Worm (Caenorhabditis elegans) whole organism, young adult: ENCODE data around the gene C06A1.7.

ENCODE experiments used
- D2030.7 ChIP-seq: fragments of 200-800 bp; sonication (Bioruptor generic); IDR thresholded peaks from 2 replicates; pipeline ENCODE4 v1.3.6; 2022; ENCODE audit warnings: missing genetic modification reagents, missing genetic modification characterization, missing compliant biosample characterization
- F39B2.1 ChIP-seq: fragments of 200-800 bp; sonication (Bioruptor generic); IDR thresholded peaks from 2 replicates; pipeline ENCODE4 v1.3.6; 2022; ENCODE audit warnings: missing genetic modification reagents, missing genetic modification characterization, missing compliant biosample characterization
- F49E8.2 ChIP-seq: sonication (generic microtip); optimal IDR thresholded peaks from 3 replicates; lab custom pipeline; 2017; ENCODE audit warnings: missing genetic modification characterization, mild to moderate bottlenecking, missing compliant biosample characterization, antibody characterized with exemption, moderate library complexity; ENCODE audit not compliant: insufficient read depth
- F52B5.7 ChIP-seq: sonication (generic microtip); optimal IDR thresholded peaks from 2 replicates; lab custom pipeline; 2016; ENCODE audit warnings: mild to moderate bottlenecking, missing genetic modification characterization, missing compliant biosample characterization
- F55B11.4 ChIP-seq: sonication (generic microtip); optimal IDR thresholded peaks from 2 replicates; lab custom pipeline; 2016; ENCODE audit warnings: missing compliant biosample characterization, missing genetic modification characterization, borderline replicate concordance; ENCODE audit not compliant: insufficient read depth
- T07F8.4 ChIP-seq: sonication (generic microtip); optimal IDR thresholded peaks from 2 replicates; lab custom pipeline; 2016; ENCODE audit warnings: mild to moderate bottlenecking, missing genetic modification characterization, moderate library complexity, missing compliant biosample characterization
- Y53G8AR.9 ChIP-seq: fragments of 200-800 bp; sonication (Bioruptor generic); conservative IDR thresholded peaks from 2 replicates; pipeline ENCODE4 v1.3.6; 2022; ENCODE audit warnings: missing genetic modification reagents, missing genetic modification characterization, missing compliant biosample characterization
- Y79H2A.3 ChIP-seq: fragments of 200-800 bp; sonication (Bioruptor generic); conservative IDR thresholded peaks from 2 replicates; pipeline ENCODE4 v1.3.6; 2022; ENCODE audit warnings: missing genetic modification reagents, missing genetic modification characterization, missing compliant biosample characterization
- ama-1 ChIP-seq, 3 experiments: fragments of 150-350 bp in 1 of 3; sonication (generic microtip) in 2 of 3; optimal IDR thresholded peaks; 2 replicates each; lab custom pipeline; 2014 to 2018; ENCODE audit warnings: missing biosample characterization in 2 of 3, missing genetic modification characterization in 2 of 3, missing genetic modification reagents in 2 of 3
- aptf-3 ChIP-seq: fragments of 200-800 bp; sonication (Bioruptor generic); IDR thresholded peaks from 2 replicates; pipeline ENCODE4 v1.3.6; 2022; ENCODE audit warnings: missing genetic modification characterization, missing compliant biosample characterization
- atf-7 ChIP-seq: sonication (generic microtip); optimal IDR thresholded peaks from 2 replicates; lab custom pipeline; 2017; ENCODE audit warnings: mild to moderate bottlenecking, missing genetic modification characterization, missing compliant biosample characterization
- attf-6 ChIP-seq: fragments of 200-800 bp; sonication (Bioruptor generic); IDR thresholded peaks from 2 replicates; pipeline ENCODE4 v1.3.6; 2022; ENCODE audit warnings: missing genetic modification reagents, missing genetic modification characterization, missing compliant biosample characterization
- cebp-1 ChIP-seq, 2 experiments: fragments of 200-800 bp in 1 of 2; sonication (Bioruptor generic) in 1 of 2; sonication (generic microtip) in 1 of 2; IDR thresholded peaks in 1 of 2; optimal IDR thresholded peaks in 1 of 2; 2 replicates each; pipeline versions ENCODE4 v1.3.6 to Lab custom; 2017 to 2022; ENCODE audit warnings: missing compliant biosample characterization in 2 of 2, missing genetic modification characterization in 2 of 2, mild to moderate bottlenecking in 1 of 2, missing genetic modification reagents in 1 of 2, moderate library complexity in 1 of 2
- cebp-2 ChIP-seq: fragments of 200-800 bp; sonication (Bioruptor generic); IDR thresholded peaks from 2 replicates; pipeline ENCODE4 v1.3.6; 2022; ENCODE audit warnings: missing genetic modification characterization, missing compliant biosample characterization
- ceh-100 ChIP-seq: fragments of 200-800 bp; sonication (Bioruptor generic); IDR thresholded peaks from 2 replicates; pipeline ENCODE4 v1.3.6; 2022; ENCODE audit warnings: missing genetic modification reagents, missing genetic modification characterization, missing compliant biosample characterization
- chd-7 ChIP-seq: sonication (generic microtip); optimal IDR thresholded peaks from 2 replicates; lab custom pipeline; 2016; ENCODE audit warnings: mild to moderate bottlenecking, missing genetic modification characterization, moderate library complexity, missing compliant biosample characterization
- egl-44 ChIP-seq: fragments of 200-800 bp; sonication (Bioruptor generic); IDR thresholded peaks from 2 replicates; pipeline ENCODE4 v1.3.6; 2022; ENCODE audit warnings: missing genetic modification reagents, missing genetic modification characterization, missing compliant biosample characterization
- ekl-4 ChIP-seq: fragments of 200-800 bp; sonication (Bioruptor generic); IDR thresholded peaks from 2 replicates; pipeline ENCODE4 v1.3.6; 2022; ENCODE audit warnings: missing genetic modification reagents, missing genetic modification characterization, missing compliant biosample characterization
- ets-4 ChIP-seq: fragments of 200-800 bp; sonication (Bioruptor generic); optimal IDR thresholded peaks from 2 replicates; lab custom pipeline; 2018; ENCODE audit warnings: mild to moderate bottlenecking, missing genetic modification characterization, missing compliant biosample characterization
- hmg-1.2 ChIP-seq: fragments of 200-800 bp; sonication (Bioruptor generic); IDR thresholded peaks from 2 replicates; pipeline ENCODE4 v1.3.6; 2022; ENCODE audit warnings: missing genetic modification reagents, missing genetic modification characterization, missing compliant biosample characterization
- hrde-1 ChIP-seq: sonication (generic microtip); optimal IDR thresholded peaks from 2 replicates; lab custom pipeline; 2016; ENCODE audit warnings: missing genetic modification characterization, mild to moderate bottlenecking, missing compliant biosample characterization, moderate library complexity, missing genotype, missing genetic modification reagents, borderline replicate concordance
- lag-1 ChIP-seq: fragments of 200-800 bp; sonication (Bioruptor generic); IDR thresholded peaks from 2 replicates; pipeline ENCODE4 v1.3.6; 2022; ENCODE audit warnings: missing genetic modification reagents, missing genetic modification characterization, missing compliant biosample characterization
- lin-40 ChIP-seq: sonication (generic microtip); optimal IDR thresholded peaks from 2 replicates; lab custom pipeline; 2016; ENCODE audit warnings: missing genetic modification characterization, mild to moderate bottlenecking, missing compliant biosample characterization, missing genotype, missing genetic modification reagents
- lin-54 ChIP-seq: fragments of 200-800 bp; sonication (Bioruptor generic); optimal IDR thresholded peaks from 2 replicates; lab custom pipeline; 2018; ENCODE audit warnings: mild to moderate bottlenecking, missing genetic modification characterization, missing compliant biosample characterization
- madf-10 ChIP-seq: sonication (generic microtip); optimal IDR thresholded peaks from 2 replicates; lab custom pipeline; 2016; ENCODE audit warnings: mild to moderate bottlenecking, missing genetic modification characterization, missing compliant biosample characterization
- madf-3 ChIP-seq: fragments of 200-800 bp; sonication (Bioruptor generic); IDR thresholded peaks from 2 replicates; pipeline ENCODE4 v1.3.6; 2022; ENCODE audit warnings: missing genetic modification reagents, missing genetic modification characterization, missing compliant biosample characterization
- madf-8 ChIP-seq: fragments of 200-800 bp; sonication (Bioruptor generic); conservative IDR thresholded peaks from 2 replicates; pipeline ENCODE4 v1.3.6; 2022; ENCODE audit warnings: missing genetic modification reagents, missing genetic modification characterization, missing compliant biosample characterization
- mcd-1 ChIP-seq: fragments of 200-800 bp; sonication (Bioruptor generic); IDR thresholded peaks from 2 replicates; pipeline ENCODE4 v1.3.6; 2022; ENCODE audit warnings: missing genetic modification reagents, missing genetic modification characterization, missing compliant biosample characterization
- nfya-1 ChIP-seq: sonication (generic microtip); optimal IDR thresholded peaks from 2 replicates; lab custom pipeline; 2017; ENCODE audit warnings: antibody characterized with exemption, missing compliant biosample characterization, missing genetic modification characterization, borderline replicate concordance; ENCODE audit not compliant: insufficient read depth
- nfyb-1 ChIP-seq: fragments of 200-800 bp; sonication (Bioruptor generic); IDR thresholded peaks from 2 replicates; pipeline ENCODE4 v1.3.6; 2022; ENCODE audit warnings: missing genetic modification reagents, missing genetic modification characterization, missing compliant biosample characterization
- pbrm-1 ChIP-seq: fragments of 200-800 bp; sonication (Bioruptor generic); IDR thresholded peaks from 2 replicates; pipeline ENCODE4 v1.3.6; 2022; ENCODE audit warnings: missing genetic modification reagents, missing genetic modification characterization, missing compliant biosample characterization
- rec-8 ChIP-seq, 2 experiments: sonication (generic microtip); optimal IDR thresholded peaks; 2 replicates each; lab custom pipeline; 2016; ENCODE audit warnings: mild to moderate bottlenecking in 2 of 2, missing genetic modification characterization in 2 of 2, missing genetic modification reagents in 2 of 2, missing genotype in 2 of 2, missing biosample characterization in 1 of 2, missing compliant biosample characterization in 1 of 2, moderate library complexity in 1 of 2
- rpc-1 ChIP-seq, 2 experiments: fragments of 150-350 bp in 1 of 2; sonication (generic microtip) in 1 of 2; optimal IDR thresholded peaks; 2 replicates each; lab custom pipeline; 2014 to 2018; ENCODE audit warnings: missing biosample characterization in 1 of 2, missing genetic modification characterization in 1 of 2, missing genetic modification reagents in 1 of 2, missing genotype in 1 of 2
- snpc-1.1 ChIP-seq: sonication (generic microtip); optimal IDR thresholded peaks from 2 replicates; lab custom pipeline; 2017; ENCODE audit warnings: missing genetic modification characterization, mild to moderate bottlenecking, missing compliant biosample characterization, antibody characterized with exemption, moderate library complexity, missing genotype, missing genetic modification reagents; ENCODE audit not compliant: insufficient read depth
- tbp1 ChIP-seq: fragments of 200-800 bp; sonication (Bioruptor generic); optimal IDR thresholded peaks from 2 replicates; lab custom pipeline; 2018; ENCODE audit warnings: mild to moderate bottlenecking, missing genetic modification characterization, missing compliant biosample characterization
- tbx-9 ChIP-seq: sonication (generic microtip); optimal IDR thresholded peaks from 2 replicates; lab custom pipeline; 2016; ENCODE audit warnings: borderline replicate concordance, missing genetic modification characterization, inconsistent platforms, missing compliant biosample characterization
- xnd-1 ChIP-seq: sonication (generic microtip); optimal IDR thresholded peaks from 2 replicates; lab custom pipeline; 2016; ENCODE audit warnings: missing genotype, missing genetic modification reagents, missing genetic modification characterization, missing compliant biosample characterization
- zim-3 ChIP-seq: sonication (generic microtip); optimal IDR thresholded peaks from 2 replicates; lab custom pipeline; 2017; ENCODE audit warnings: mild to moderate bottlenecking, missing genetic modification characterization, moderate library complexity, missing compliant biosample characterization
- ztf-25 ChIP-seq: fragments of 200-800 bp; sonication (Bioruptor generic); IDR thresholded peaks from 2 replicates; pipeline ENCODE4 v1.3.6; 2022; ENCODE audit warnings: missing genetic modification reagents, missing genetic modification characterization, missing compliant biosample characterization
- ztf-26 ChIP-seq: sonication (generic microtip); optimal IDR thresholded peaks from 2 replicates; lab custom pipeline; 2017; ENCODE audit warnings: missing genetic modification characterization, missing compliant biosample characterization
- ztf-3 ChIP-seq: fragments of 200-800 bp; sonication (Bioruptor generic); optimal IDR thresholded peaks from 2 replicates; lab custom pipeline; 2018; ENCODE audit warnings: mild to moderate bottlenecking, missing genetic modification characterization, missing compliant biosample characterization

The C06A1.7 gene

ce11 chrII:10547311-10547710 lies 17.4 kb upstream of the C06A1.7 start (continued):
- TF ChIP-seq rec-8 (tag; optimal IDR thresholded peaks at IDR 0.05; lab: Kevin White, UChicago) (no peak), ekl-4 (GFP tag; lab: Robert Waterston, UW) (peak; percentile 50; the same call in 1 of the 2 replicates), F39B2.1 (peak; percentile 6; the same call in 1 of the 2 replicates), hmg-1.2 (peak; percentile 21; the same call in 1 of the 2 replicates), F49E8.2 (no peak), chd-7 (tag; lab: Kevin White, UChicago) (peak; percentile 51), F52B5.7 (peak; percentile 85), T07F8.4 (tag; lab: Kevin White, UChicago) (peak; percentile 6), hrde-1 (tag; lab: Kevin White, UChicago) (no peak), ztf-3 (peak; percentile 35), egl-44 (GFP tag; lab: Robert Waterston, UW) (peak; percentile 19; the same call in 1 of the 2 replicates), mcd-1 (GFP tag; lab: Robert Waterston, UW) (peak; percentile 51), cebp-1 (GFP tag; IDR thresholded peaks at IDR 0.05; lab: Robert Waterston, UW) (no peak), cebp-1 (tag; optimal IDR thresholded peaks at IDR 0.05; lab: Kevin White, UChicago) (peak; percentile 41), nfya-1 (tag; lab: Kevin White, UChicago) (no peak), snpc-1.1 (no peak), madf-8 (GFP tag; lab: Robert Waterston, UW) (no peak), Y53G8AR.9 (0 out of 2 replicates have a peak, but pooled peaks have one; percentile 12), ztf-26 (tag; lab: Kevin White, UChicago) (peak; percentile 80), lag-1 (GFP tag; lab: Robert Waterston, UW) (no peak), madf-10 (tag; lab: Kevin White, UChicago) (peak; percentile 5), nfyb-1 (peak; percentile 70)

- peak; percentile 15 for TF ChIP-seq zim-3 (tag; lab: Kevin White, UChicago)
- peak; percentile 94 for TF ChIP-seq ama-1 (optimal IDR thresholded peaks at IDR 0.05; lab: Kevin White, UChicago)
- peak in 1 of 2 experiments; percentile 9 for TF ChIP-seq ama-1 (GFP tag; optimal IDR thresholded peaks at IDR 0.05; lab: Kevin White, UChicago)
- no peak for TF ChIP-seq aptf-3 (GFP tag; lab: Robert Waterston, UW)
- TF ChIP-seq pbrm-1 (GFP tag; lab: Robert Waterston, UW): no peak
- no peak for TF ChIP-seq madf-3 (GFP tag; lab: Robert Waterston, UW)
- 0 out of 2 replicates have a peak, but pooled peaks have one; percentile 9 for TF ChIP-seq ceh-100 (GFP tag; lab: Robert Waterston, UW)
- peak; percentile 59 for TF ChIP-seq ets-4
- no peak for TF ChIP-seq tbx-9 (tag; lab: Kevin White, UChicago)
- no peak for TF ChIP-seq D2030.7
- no peak for TF ChIP-seq atf-7
- TF ChIP-seq xnd-1 (tag; lab: Kevin White, UChicago): no peak
- no peak for TF ChIP-seq lin-40 (tag; lab: Kevin White, UChicago)
- TF ChIP-seq hmg-1.2: peak; percentile 24; the same call in 1 of the 2 replicates
- no peak for TF ChIP-seq madf-8 (GFP tag; lab: Robert Waterston, UW)
- TF ChIP-seq ztf-25: 0 out of 2 replicates have a peak, but pooled peaks have one; percentile 49
- no peak for TF ChIP-seq nfya-1 (tag; lab: Kevin White, UChicago)
- no peak for TF ChIP-seq F49E8.2
- TF ChIP-seq madf-10 (tag; lab: Kevin White, UChicago): no peak
- TF ChIP-seq F55B11.4 (tag; lab: Kevin White, UChicago): no peak
- no peak for TF ChIP-seq cebp-1 (GFP tag; IDR thresholded peaks at IDR 0.05; lab: Robert Waterston, UW)
- TF ChIP-seq cebp-1 (tag; optimal IDR thresholded peaks at IDR 0.05; lab: Kevin White, UChicago): peak; percentile 6
- no peak for TF ChIP-seq attf-6
- TF ChIP-seq rpc-1 (optimal IDR thresholded peaks at IDR 0.05; lab: Kevin White, UChicago): no peak
- TF ChIP-seq rpc-1 (tag; optimal IDR thresholded peaks at IDR 0.05; lab: Kevin White, UChicago): no peak
- TF ChIP-seq tbp1: peak; percentile 21
- no peak; the same call in 1 of the 2 replicates for TF ChIP-seq cebp-2 (GFP tag; lab: Robert Waterston, UW)
- no peak for TF ChIP-seq Y79H2A.3 (GFP tag; lab: Robert Waterston, UW)
- no peak for TF ChIP-seq lin-54 (GFP tag; lab: Kevin White, UChicago)
- no peak for TF ChIP-seq egl-44 (GFP tag; lab: Robert Waterston, UW)
Measured at ce11 chrII:10547803-10548693, 16.6 kb upstream of the C06A1.7 start.
